Worm (Caenorhabditis elegans) whole organism, late embryonic: ENCODE measurements around the gene cct-2.

ENCODE experiments used
- ama-1 ChIP-seq: fragments of 150-350 bp; optimal IDR thresholded peaks from 2 replicates; lab custom pipeline; 2014
- ceh-14 ChIP-seq: sonication (generic microtip); optimal IDR thresholded peaks from 2 replicates; lab custom pipeline; 2016; ENCODE audit warnings: missing genotype, missing genetic modification characterization, missing compliant biosample characterization
- ceh-18 ChIP-seq: sonication (generic microtip); optimal IDR thresholded peaks from 2 replicates; lab custom pipeline; 2016; ENCODE audit warnings: missing genetic modification characterization, missing compliant biosample characterization
- ceh-19 ChIP-seq: fragments of 200-800 bp; sonication (Bioruptor generic); optimal IDR thresholded peaks from 2 replicates; lab custom pipeline; 2018; ENCODE audit warnings: mild to moderate bottlenecking, missing genetic modification characterization, missing compliant biosample characterization
- ceh-48 ChIP-seq: sonication (generic microtip); optimal IDR thresholded peaks from 2 replicates; lab custom pipeline; 2016; ENCODE audit warnings: missing genetic modification characterization, inconsistent platforms, missing compliant biosample characterization
- dmd-4 ChIP-seq: sonication (generic microtip); optimal IDR thresholded peaks from 2 replicates; lab custom pipeline; 2016; ENCODE audit warnings: borderline replicate concordance, missing genetic modification characterization, missing compliant biosample characterization
- lim-6 ChIP-seq: sonication (generic microtip); optimal IDR thresholded peaks from 2 replicates; lab custom pipeline; 2016; ENCODE audit warnings: missing genetic modification characterization, missing compliant biosample characterization
- pax-1 ChIP-seq: fragments of 150-350 bp; optimal IDR thresholded peaks from 2 replicates; lab custom pipeline; 2014; ENCODE audit warnings: missing biosample characterization, missing genetic modification characterization
- pros-1 ChIP-seq: fragments of 150-350 bp; optimal IDR thresholded peaks from 2 replicates; lab custom pipeline; 2014; ENCODE audit warnings: missing biosample characterization, missing genetic modification reagents, missing genetic modification characterization

DNA sequence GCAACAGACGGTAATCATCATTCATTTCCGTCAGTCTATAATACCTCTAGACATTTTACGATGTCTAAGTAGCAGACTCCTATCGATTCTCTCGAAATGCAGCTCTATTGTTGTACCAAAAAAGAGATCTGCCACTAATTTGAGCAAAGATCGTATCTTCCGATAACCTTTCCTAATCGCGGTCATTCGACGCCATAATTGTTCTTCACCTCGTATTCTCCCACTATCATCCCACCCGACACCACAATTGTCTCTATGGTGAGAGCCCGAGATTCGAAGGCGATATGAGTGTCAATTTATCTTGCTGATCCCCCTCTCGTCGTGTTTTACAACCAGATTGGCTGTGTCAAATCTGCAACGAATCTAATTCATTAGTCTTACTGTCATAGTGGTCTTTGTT is 32.1 kb upstream of the cct-2 start:
- TF ChIP-seq ceh-18 (tag; lab: Kevin White, UChicago) = no peak
- no peak for TF ChIP-seq lim-6
- no peak for TF ChIP-seq dmd-4 (tag; lab: Kevin White, UChicago)
- TF ChIP-seq ceh-48 (tag; lab: Kevin White, UChicago) = no peak
- TF ChIP-seq ceh-19 (GFP tag; lab: Kevin White, UChicago) = no peak
- TF ChIP-seq ama-1 (lab: Kevin White, UChicago) = no peak
- no peak for TF ChIP-seq ceh-14 (tag; lab: Kevin White, UChicago)
- TF ChIP-seq pax-1 = no peak
- TF ChIP-seq pros-1 (tag; lab: Kevin White, UChicago) = no peak
